Worm (Caenorhabditis elegans) whole organism, late embryonic: ENCODE data around the gene col-161.

ENCODE experiments used
- C08G9.2 ChIP-seq: sonication (generic microtip); optimal IDR thresholded peaks from 2 replicates; lab custom pipeline; 2016; ENCODE audit warnings: mild to moderate bottlenecking, missing genetic modification characterization, moderate library complexity, missing compliant biosample characterization
- C38D4.7 ChIP-seq: fragments of 200-800 bp; sonication (Bioruptor generic); optimal IDR thresholded peaks from 2 replicates; lab custom pipeline; 2018; ENCODE audit warnings: mild to moderate bottlenecking, missing genetic modification characterization, moderate library complexity, missing compliant biosample characterization
- F13H6.1 ChIP-seq: sonication (generic microtip); optimal IDR thresholded peaks from 2 replicates; lab custom pipeline; 2016; ENCODE audit warnings: missing genetic modification characterization, missing compliant biosample characterization
- K09A11.1 ChIP-seq: sonication (generic microtip); optimal IDR thresholded peaks from 2 replicates; lab custom pipeline; 2017; ENCODE audit warnings: antibody characterized with exemption, mild to moderate bottlenecking, missing genetic modification characterization, missing compliant biosample characterization; ENCODE audit not compliant: insufficient read depth
- T23F11.4 ChIP-seq: fragments of 200-800 bp; sonication (Bioruptor generic); optimal IDR thresholded peaks from 2 replicates; lab custom pipeline; 2018; ENCODE audit warnings: mild to moderate bottlenecking, missing genetic modification characterization, missing compliant biosample characterization
- ceh-19 ChIP-seq: fragments of 200-800 bp; sonication (Bioruptor generic); optimal IDR thresholded peaks from 2 replicates; lab custom pipeline; 2018; ENCODE audit warnings: mild to moderate bottlenecking, missing genetic modification characterization, missing compliant biosample characterization
- ceh-2 ChIP-seq: sonication (generic microtip); optimal IDR thresholded peaks from 2 replicates; lab custom pipeline; 2016; ENCODE audit warnings: missing genotype, missing genetic modification characterization, missing compliant biosample characterization
- ceh-30 ChIP-seq: fragments of 150-350 bp; optimal IDR thresholded peaks from 2 replicates; lab custom pipeline; 2014; ENCODE audit warnings: missing biosample characterization, missing genetic modification characterization
- ceh-31 ChIP-seq: sonication (generic microtip); optimal IDR thresholded peaks from 2 replicates; lab custom pipeline; 2016; ENCODE audit warnings: missing genetic modification characterization, missing compliant biosample characterization
- dve-1 ChIP-seq: sonication (generic microtip); optimal IDR thresholded peaks from 2 replicates; lab custom pipeline; 2017; ENCODE audit warnings: antibody characterized with exemption, mild to moderate bottlenecking, missing genetic modification characterization, missing compliant biosample characterization
- elt-2 ChIP-seq: sonication (generic microtip); optimal IDR thresholded peaks from 2 replicates; lab custom pipeline; 2016; ENCODE audit warnings: missing genetic modification reagents, missing genetic modification characterization, missing compliant biosample characterization
- elt-4 ChIP-seq: sonication (generic microtip); optimal IDR thresholded peaks from 2 replicates; lab custom pipeline; 2016; ENCODE audit warnings: missing genetic modification characterization, missing compliant biosample characterization
- ets-4 ChIP-seq: sonication (generic microtip); optimal IDR thresholded peaks from 2 replicates; lab custom pipeline; 2016; ENCODE audit warnings: missing genetic modification characterization, missing compliant biosample characterization
- fax-1 ChIP-seq: sonication (generic microtip); optimal IDR thresholded peaks from 2 replicates; lab custom pipeline; 2016; ENCODE audit warnings: missing genotype, missing genetic modification characterization, missing compliant biosample characterization
- fkh-6 ChIP-seq: sonication (generic microtip); optimal IDR thresholded peaks from 2 replicates; lab custom pipeline; 2016; ENCODE audit warnings: missing genetic modification characterization, missing compliant biosample characterization
- hlh-13 ChIP-seq: fragments of 200-800 bp; sonication (Bioruptor generic); optimal IDR thresholded peaks from 2 replicates; lab custom pipeline; 2018; ENCODE audit warnings: mild to moderate bottlenecking, missing genetic modification characterization, missing compliant biosample characterization
- hlh-15 ChIP-seq: sonication (generic microtip); optimal IDR thresholded peaks from 2 replicates; lab custom pipeline; 2016; ENCODE audit warnings: missing genetic modification characterization, missing compliant biosample characterization
- hlh-30 ChIP-seq: sonication (generic microtip); optimal IDR thresholded peaks from 2 replicates; lab custom pipeline; 2017; ENCODE audit warnings: antibody characterized with exemption, missing genetic modification characterization, missing compliant biosample characterization; ENCODE audit not compliant: insufficient read depth
- hlh-8 ChIP-seq: sonication (generic microtip); optimal IDR thresholded peaks from 2 replicates; lab custom pipeline; 2016; ENCODE audit warnings: missing genotype, missing genetic modification characterization, missing compliant biosample characterization
- lim-6 ChIP-seq: sonication (generic microtip); optimal IDR thresholded peaks from 2 replicates; lab custom pipeline; 2016; ENCODE audit warnings: missing genetic modification characterization, missing compliant biosample characterization
- madf-2 ChIP-seq: sonication (generic microtip); optimal IDR thresholded peaks from 2 replicates; lab custom pipeline; 2017; ENCODE audit warnings: missing genetic modification characterization, missing compliant biosample characterization
- nfya-1 ChIP-seq: sonication (generic microtip); optimal IDR thresholded peaks from 2 replicates; lab custom pipeline; 2017; ENCODE audit warnings: missing genetic modification characterization, mild to moderate bottlenecking, missing compliant biosample characterization, antibody characterized with exemption, moderate library complexity
- pat-9 ChIP-seq: fragments of 200-800 bp; sonication (Bioruptor generic); optimal IDR thresholded peaks from 2 replicates; lab custom pipeline; 2018; ENCODE audit warnings: mild to moderate bottlenecking, missing genetic modification characterization, moderate library complexity, missing compliant biosample characterization
- pha-2 ChIP-seq: sonication (generic microtip); optimal IDR thresholded peaks from 2 replicates; lab custom pipeline; 2017; ENCODE audit warnings: mild to moderate bottlenecking, missing genetic modification characterization, missing compliant biosample characterization
- pha-4 ChIP-seq: fragments of 150-350 bp; optimal IDR thresholded peaks from 2 replicates; lab custom pipeline; 2018; ENCODE audit warnings: missing biosample characterization, missing genetic modification reagents, missing genetic modification characterization
- pqm-1 ChIP-seq: sonication (generic microtip); optimal IDR thresholded peaks from 2 replicates; lab custom pipeline; 2016; ENCODE audit warnings: missing genetic modification characterization, missing compliant biosample characterization
- sdc-2 ChIP-seq: sonication (generic microtip); optimal IDR thresholded peaks from 2 replicates; lab custom pipeline; 2016; ENCODE audit warnings: missing genotype, missing genetic modification characterization, missing compliant biosample characterization
- sox-2 ChIP-seq: fragments of 200-800 bp; sonication (Bioruptor generic); IDR thresholded peaks from 2 replicates; pipeline ENCODE4 v1.3.6; 2022; ENCODE audit warnings: missing genetic modification reagents, missing genetic modification characterization, missing compliant biosample characterization
- sox-4 ChIP-seq: sonication (generic microtip); optimal IDR thresholded peaks from 2 replicates; lab custom pipeline; 2017; ENCODE audit warnings: mild to moderate bottlenecking, missing genetic modification characterization, inconsistent platforms, missing compliant biosample characterization
- tbx-2 ChIP-seq: sonication (generic microtip); optimal IDR thresholded peaks from 2 replicates; lab custom pipeline; 2016; ENCODE audit warnings: missing genetic modification characterization, missing compliant biosample characterization
- unc-3 ChIP-seq, 2 experiments: fragments of 200-800 bp in 1 of 2; sonication (Bioruptor generic) in 1 of 2; sonication (generic microtip) in 1 of 2; conservative IDR thresholded peaks in 1 of 2; optimal IDR thresholded peaks in 1 of 2; 2 replicates each; pipeline versions ENCODE4 v1.3.6 to Lab custom; 2016 to 2022; ENCODE audit warnings: missing compliant biosample characterization in 2 of 2, missing genetic modification characterization in 2 of 2, missing genetic modification reagents in 1 of 2
- unc-42 ChIP-seq: sonication (generic microtip); optimal IDR thresholded peaks from 2 replicates; lab custom pipeline; 2016; ENCODE audit warnings: missing genotype, missing genetic modification characterization, missing compliant biosample characterization
- unc-55 ChIP-seq: sonication (generic microtip); optimal IDR thresholded peaks from 2 replicates; lab custom pipeline; 2017; ENCODE audit warnings: missing biosample characterization, missing genetic modification reagents, missing genetic modification characterization

col-161 gene

ce11 chrV:13295859-13296258, 22.0 kb downstream of the col-161 start, which contains the start of gene uig-1:
uig-1 (minus strand) TSS chrV:13295978.
- TF ChIP-seq tbx-2 (tag; lab: Kevin White, UChicago): no peak
- TF ChIP-seq ceh-30: no peak
- TF ChIP-seq unc-55 (GFP tag; lab: Kevin White, UChicago): no peak
- TF ChIP-seq pha-2 (tag; lab: Kevin White, UChicago): no peak
- no peak for TF ChIP-seq hlh-13 (GFP tag; lab: Kevin White, UChicago)
- TF ChIP-seq hlh-8: no peak
- TF ChIP-seq unc-42 (tag; lab: Kevin White, UChicago): no peak
- TF ChIP-seq ceh-31: no peak
- TF ChIP-seq ceh-19 (GFP tag; lab: Kevin White, UChicago): no peak
- no peak for TF ChIP-seq pat-9 (tag; lab: Kevin White, UChicago)
- TF ChIP-seq C38D4.7 (GFP tag; lab: Kevin White, UChicago): no peak
- no peak for TF ChIP-seq sox-2 (GFP tag; lab: Robert Waterston, UW)
- TF ChIP-seq pqm-1 (tag; lab: Kevin White, UChicago): no peak
- no peak for TF ChIP-seq elt-2
- no peak for TF ChIP-seq fax-1 (tag; lab: Kevin White, UChicago)
- TF ChIP-seq, all 69 proteins: peak for 0

ce11 chrV:13294507-13294906, 23.3 kb downstream of the col-161 start:
- TF ChIP-seq hlh-15 (tag; lab: Kevin White, UChicago) (no peak), hlh-8 (no peak), unc-42 (tag; lab: Kevin White, UChicago) (peak; percentile 73)

ce11 chrV:13288881-13289280, 28.9 kb downstream of the col-161 start:
- TF ChIP-seq T23F11.4 (GFP tag; lab: Kevin White, UChicago): no peak
- no peak for TF ChIP-seq ceh-31
- no peak for TF ChIP-seq lim-6
- no peak for TF ChIP-seq ets-4 (tag; lab: Kevin White, UChicago)
- TF ChIP-seq hlh-30 (tag; lab: Kevin White, UChicago): no peak
- no peak for TF ChIP-seq madf-2 (tag; lab: Kevin White, UChicago)
- peak; percentile 6 for TF ChIP-seq unc-55 (GFP tag; lab: Kevin White, UChicago)
- TF ChIP-seq unc-3 (GFP tag; conservative IDR thresholded peaks at IDR 0.05; lab: Robert Waterston, UW): no peak
- no peak for TF ChIP-seq unc-3 (tag; optimal IDR thresholded peaks at IDR 0.05; lab: Kevin White, UChicago)

- TF ChIP-seq sdc-2 (tag; lab: Kevin White, UChicago) (no peak), elt-4 (tag; lab: Kevin White, UChicago) (no peak), ceh-19 (GFP tag; lab: Kevin White, UChicago) (no peak), fkh-6 (tag; lab: Kevin White, UChicago) (no peak), T23F11.4 (GFP tag; lab: Kevin White, UChicago) (no peak), ceh-2 (tag; lab: Kevin White, UChicago) (no peak), pha-2 (tag; lab: Kevin White, UChicago) (no peak), F13H6.1 (tag; lab: Kevin White, UChicago) (no peak), pha-4 (tag; lab: Kevin White, UChicago) (no peak), dve-1 (tag; lab: Kevin White, UChicago) (no peak), pqm-1 (tag; lab: Kevin White, UChicago) (no peak), unc-3 (GFP tag; conservative IDR thresholded peaks at IDR 0.05; lab: Robert Waterston, UW) (no peak), unc-3 (tag; optimal IDR thresholded peaks at IDR 0.05; lab: Kevin White, UChicago) (no peak), K09A11.1 (no peak)
Observed at ce11 chrV:13286525-13286924, 31.3 kb downstream of the col-161 start.

ce11 chrV:13285284-13285683, 32.5 kb downstream of the col-161 start:
- TF ChIP-seq nfya-1 (tag; lab: Kevin White, UChicago): no peak
- TF ChIP-seq sox-4 (tag; lab: Kevin White, UChicago): no peak
- no peak for TF ChIP-seq C08G9.2
- TF ChIP-seq ceh-19 (GFP tag; lab: Kevin White, UChicago): no peak
